Fruit fly (Drosophila melanogaster) whole organism, embryonic: ENCODE data around the gene Vps53.

ENCODE experiments used
- ATbp ChIP-seq: fragments of 200-800 bp; sonication (Bioruptor generic); optimal IDR thresholded peaks from 2 replicates; lab custom pipeline; 2017; ENCODE audit warnings: missing biosample characterization, mild to moderate bottlenecking, missing genetic modification characterization, missing genetic modification reagents
- Antp ChIP-seq: fragments of 200-800 bp; sonication (Bioruptor generic); optimal IDR thresholded peaks from 3 replicates; lab custom pipeline; 2016; ENCODE audit warnings: missing biosample characterization, missing genetic modification characterization
- Awh ChIP-seq: fragments of 200-800 bp; sonication (Bioruptor generic); IDR thresholded peaks from 2 replicates; pipeline ENCODE4, ENCODE4 v1.3.6; 2022; ENCODE audit warnings: missing biosample characterization, missing genetic modification characterization
- CG10209 ChIP-seq: fragments of 200-800 bp; sonication (Bioruptor generic); optimal IDR thresholded peaks from 3 replicates; lab custom pipeline; 2017; ENCODE audit warnings: missing biosample characterization, mild to moderate bottlenecking, missing genetic modification characterization, missing genetic modification reagents
- CG10366 ChIP-seq: fragments of 200-800 bp; sonication (Bioruptor generic); IDR thresholded peaks from 2 replicates; pipeline ENCODE4 v1.3.6; 2022; ENCODE audit warnings: missing biosample characterization, missing genetic modification characterization
- CG10565 ChIP-seq: fragments of 200-800 bp; sonication (Bioruptor generic); optimal IDR thresholded peaks from 3 replicates; lab custom pipeline; 2016; ENCODE audit warnings: missing biosample characterization, mild to moderate bottlenecking, missing genetic modification characterization
- CG10959 ChIP-seq: fragments of 200-800 bp; sonication (Bioruptor generic); IDR thresholded peaks from 2 replicates; pipeline ENCODE4 v1.3.6; 2022; ENCODE audit warnings: missing biosample characterization, missing genetic modification characterization
- CG12659 ChIP-seq: fragments of 200-800 bp; sonication (Bioruptor generic); optimal IDR thresholded peaks from 3 replicates; lab custom pipeline; 2017; ENCODE audit warnings: mild to moderate bottlenecking, missing biosample characterization, missing genetic modification reagents, missing genetic modification characterization
- CG12942 ChIP-seq: fragments of 200-800 bp; sonication (Bioruptor generic); optimal IDR thresholded peaks from 3 replicates; lab custom pipeline; 2016; ENCODE audit warnings: missing biosample characterization, missing genetic modification characterization
- CG30431 ChIP-seq: fragments of 200-800 bp; sonication (Bioruptor generic); optimal IDR thresholded peaks from 2 replicates; lab custom pipeline; 2017; ENCODE audit warnings: missing biosample characterization, missing genetic modification characterization
- CG31388 ChIP-seq: fragments of 200-800 bp; sonication (Bioruptor generic); optimal IDR thresholded peaks from 2 replicates; lab custom pipeline; 2016; ENCODE audit warnings: missing biosample characterization, missing genetic modification characterization
- CG33557 ChIP-seq: fragments of 200-800 bp; sonication (Bioruptor generic); optimal IDR thresholded peaks from 2 replicates; lab custom pipeline; 2019; ENCODE audit warnings: missing biosample characterization, mild to moderate bottlenecking, missing genetic modification characterization, moderate library complexity
- CG7556 ChIP-seq: fragments of 200-800 bp; sonication (Bioruptor generic); optimal IDR thresholded peaks from 2 replicates; lab custom pipeline; 2017; ENCODE audit warnings: missing biosample characterization, mild to moderate bottlenecking, missing genetic modification characterization
- CG7786 ChIP-seq: fragments of 200-800 bp; sonication (Bioruptor generic); optimal IDR thresholded peaks from 2 replicates; lab custom pipeline; 2016; ENCODE audit warnings: missing biosample characterization, missing genetic modification characterization
- CoRest ChIP-seq: fragments of 200-800 bp; sonication (Bioruptor generic); optimal IDR thresholded peaks from 3 replicates; lab custom pipeline; 2018; ENCODE audit warnings: missing biosample characterization, mild to moderate bottlenecking, missing genetic modification characterization, moderate library complexity
- CrebB ChIP-seq: fragments of 200-800 bp; sonication (Bioruptor generic); optimal IDR thresholded peaks from 3 replicates; lab custom pipeline; 2018; ENCODE audit warnings: missing biosample characterization, mild to moderate bottlenecking, missing genetic modification characterization
- Dek ChIP-seq: fragments of 200-800 bp; sonication (Bioruptor generic); optimal IDR thresholded peaks from 3 replicates; lab custom pipeline; 2019; ENCODE audit warnings: missing biosample characterization, mild to moderate bottlenecking, missing genetic modification characterization, moderate library complexity
- Dp ChIP-seq: fragments of 200-800 bp; sonication (Bioruptor generic); optimal IDR thresholded peaks from 2 replicates; lab custom pipeline; 2018; ENCODE audit warnings: missing biosample characterization, mild to moderate bottlenecking, missing genetic modification characterization, moderate library complexity
- ERR ChIP-seq: fragments of 200-800 bp; sonication (Bioruptor generic); optimal IDR thresholded peaks from 2 replicates; lab custom pipeline; 2016; ENCODE audit warnings: missing biosample characterization, missing genetic modification characterization
- H15 ChIP-seq: fragments of 200-800 bp; sonication (Bioruptor generic); IDR thresholded peaks from 3 replicates; pipeline ENCODE4 v1.3.6; 2022; ENCODE audit warnings: missing biosample characterization, missing genetic modification characterization
- HLH4C ChIP-seq: fragments of 200-800 bp; sonication (Bioruptor generic); IDR thresholded peaks from 3 replicates; pipeline ENCODE4 v1.3.6; 2022; ENCODE audit warnings: missing biosample characterization, missing genetic modification characterization; ENCODE audit not compliant: partially characterized antibody
- Hmr ChIP-seq: fragments of 200-800 bp; sonication (Bioruptor generic); optimal IDR thresholded peaks from 3 replicates; lab custom pipeline; 2017; ENCODE audit warnings: mild to moderate bottlenecking, missing biosample characterization, missing genetic modification reagents, missing genetic modification characterization
- Med ChIP-seq: fragments of 200-800 bp; sonication (Bioruptor generic); peaks from one replicate; lab custom pipeline; 2016; ENCODE audit warnings: missing biosample characterization, missing genetic modification characterization, mild to moderate bottlenecking, inconsistent platforms, moderate library complexity
- Myb ChIP-seq: fragments of 200-800 bp; sonication (Bioruptor generic); optimal IDR thresholded peaks from 2 replicates; lab custom pipeline; 2016; ENCODE audit warnings: missing biosample characterization, missing genetic modification characterization
- Poxn ChIP-seq: fragments of 200-800 bp; sonication (Bioruptor generic); IDR thresholded peaks from 2 replicates; pipeline ENCODE4 v1.3.6; 2022; ENCODE audit warnings: missing biosample characterization, missing genetic modification characterization
- Spps ChIP-seq: fragments of 200-800 bp; sonication (Bioruptor generic); optimal IDR thresholded peaks from 2 replicates; lab custom pipeline; 2018; ENCODE audit warnings: missing biosample characterization, mild to moderate bottlenecking, missing genetic modification characterization
- Ssrp ChIP-seq: fragments of 200-800 bp; sonication (Bioruptor generic); optimal IDR thresholded peaks from 2 replicates; lab custom pipeline; 2018; ENCODE audit warnings: missing biosample characterization, mild to moderate bottlenecking, missing genetic modification characterization, moderate library complexity
- Taf1 ChIP-seq: fragments of 200-800 bp; sonication (Bioruptor generic); IDR thresholded peaks from 2 replicates; pipeline ENCODE4 v1.3.6; 2022; ENCODE audit warnings: missing biosample characterization, missing genetic modification characterization
- ab ChIP-seq: fragments of 200-800 bp; sonication (Bioruptor generic); optimal IDR thresholded peaks from 2 replicates; lab custom pipeline; 2016; ENCODE audit warnings: missing biosample characterization, missing genetic modification characterization
- ara ChIP-seq: fragments of 200-800 bp; sonication (Bioruptor generic); IDR thresholded peaks from 2 replicates; pipeline ENCODE4 v1.3.6; 2022; ENCODE audit warnings: missing biosample characterization, missing genetic modification characterization
- cas ChIP-seq: fragments of 200-800 bp; sonication (Bioruptor generic); IDR thresholded peaks from 2 replicates; pipeline ENCODE4 v1.3.6; 2022; ENCODE audit warnings: missing biosample characterization, missing genetic modification characterization
- crp ChIP-seq, 2 experiments: fragments of 200-800 bp; sonication (Bioruptor generic); optimal IDR thresholded peaks; 2 replicates in 1 of 2; 3 replicates in 1 of 2; lab custom pipeline; 2017; ENCODE audit warnings: missing biosample characterization in 2 of 2, missing genetic modification characterization in 2 of 2, mild to moderate bottlenecking in 1 of 2, moderate library complexity in 1 of 2
- cwo ChIP-seq: fragments of 200-800 bp; sonication (Bioruptor generic); optimal IDR thresholded peaks from 3 replicates; lab custom pipeline; 2017; ENCODE audit warnings: missing biosample characterization, missing genetic modification characterization, mild to moderate bottlenecking, moderate library complexity, missing genetic modification reagents
- dan ChIP-seq: fragments of 200-800 bp; sonication (Bioruptor generic); IDR thresholded peaks from 2 replicates; pipeline ENCODE4 v1.3.6; 2022; ENCODE audit warnings: missing biosample characterization, missing genetic modification characterization
- dimm ChIP-seq: fragments of 200-800 bp; sonication (Bioruptor generic); IDR thresholded peaks from 2 replicates; pipeline ENCODE4 v1.3.6; 2022; ENCODE audit warnings: missing biosample characterization, missing genetic modification characterization
- hkb ChIP-seq, 2 experiments: fragments of 200-800 bp in 1 of 2; fragments of >200 bp in 1 of 2; sonication (Bioruptor generic) in 1 of 2; IDR thresholded peaks in 1 of 2; optimal IDR thresholded peaks in 1 of 2; 2 replicates each; pipeline versions ENCODE4 v1.3.6 to Lab custom; 2017 to 2022; ENCODE audit warnings: missing biosample characterization in 1 of 2, missing genetic modification characterization in 1 of 2
- kni ChIP-seq: fragments of 200-800 bp; sonication (Bioruptor generic); optimal IDR thresholded peaks from 3 replicates; lab custom pipeline; 2017; ENCODE audit warnings: mild to moderate bottlenecking, missing biosample characterization, missing genetic modification reagents, missing genetic modification characterization
- lab ChIP-seq: fragments of 200-800 bp; sonication (Bioruptor generic); optimal IDR thresholded peaks from 3 replicates; lab custom pipeline; 2017; ENCODE audit warnings: missing biosample characterization, missing genetic modification characterization, mild to moderate bottlenecking, moderate library complexity, missing genetic modification reagents
- mld ChIP-seq: fragments of 200-800 bp; sonication (Bioruptor generic); IDR thresholded peaks from 3 replicates; pipeline ENCODE4 v1.3.6; 2022; ENCODE audit warnings: missing biosample characterization, missing genetic modification characterization; ENCODE audit not compliant: partially characterized antibody
- pita ChIP-seq: fragments of 200-800 bp; sonication (Bioruptor generic); optimal IDR thresholded peaks from 2 replicates; lab custom pipeline; 2017; ENCODE audit warnings: missing biosample characterization, mild to moderate bottlenecking, missing genetic modification characterization
- sim ChIP-seq: fragments of 200-800 bp; sonication (Bioruptor generic); IDR thresholded peaks from 2 replicates; pipeline ENCODE4 v1.3.6; 2022; ENCODE audit warnings: missing biosample characterization, missing genetic modification characterization
- sob ChIP-seq: fragments of 200-800 bp; sonication (Bioruptor generic); IDR thresholded peaks from 2 replicates; pipeline ENCODE4 v1.3.6; 2022; ENCODE audit warnings: missing biosample characterization, missing genetic modification characterization
- sr ChIP-seq: fragments of 200-800 bp; sonication (Bioruptor generic); IDR thresholded peaks from 3 replicates; pipeline ENCODE4 v1.3.6; 2022; ENCODE audit warnings: missing biosample characterization, missing genetic modification characterization
- ssp ChIP-seq: fragments of 200-800 bp; sonication (Bioruptor generic); IDR thresholded peaks from 2 replicates; pipeline ENCODE4 v1.3.6; 2022; ENCODE audit warnings: missing biosample characterization, missing genetic modification characterization
- sug ChIP-seq: fragments of 200-800 bp; optimal IDR thresholded peaks from 2 replicates; lab custom pipeline; 2019; ENCODE audit warnings: missing biosample characterization, mild to moderate bottlenecking, missing genetic modification characterization, moderate library complexity
- unpg ChIP-seq: fragments of 200-800 bp; sonication (Bioruptor generic); optimal IDR thresholded peaks from 3 replicates; lab custom pipeline; 2018; ENCODE audit warnings: missing biosample characterization, mild to moderate bottlenecking, missing genetic modification characterization, moderate library complexity
- zfh1 ChIP-seq: fragments of 200-800 bp; sonication (Bioruptor generic); IDR thresholded peaks from 3 replicates; pipeline ENCODE4 v1.3.6; 2022; ENCODE audit warnings: missing biosample characterization, missing genetic modification characterization
- zfh2 ChIP-seq: fragments of 200-800 bp; sonication (Bioruptor generic); optimal IDR thresholded peaks from 2 replicates; lab custom pipeline; 2016; ENCODE audit warnings: missing biosample characterization, missing genetic modification characterization

The Vps53 gene

dm6 chr2L:4332962-4333757 lies 52.7 kb downstream of the Vps53 start (continued):
- TF ChIP-seq Hmr (GFP tag; lab: Kevin White, UChicago), result peak; percentile 75
- peak; percentile 75 for TF ChIP-seq Dek (tag; lab: Kevin White, UChicago)
- TF ChIP-seq sr (GFP tag; lab: Robert Waterston, UW), result peak; percentile 96
- TF ChIP-seq sug (tag; lab: Kevin White, UChicago), result peak; percentile 74
- TF ChIP-seq CG7786, result peak; percentile 61
- peak; percentile 83 for TF ChIP-seq CG7556 (GFP tag; lab: Kevin White, UChicago)
- peak; percentile 87 for TF ChIP-seq zfh1 (GFP tag; lab: Robert Waterston, UW)
- TF ChIP-seq ERR (GFP tag; lab: Kevin White, UChicago), result peak; percentile 79
- no peak for TF ChIP-seq CG10565 (GFP tag; lab: Kevin White, UChicago)
- peak; percentile 65 for TF ChIP-seq sim (GFP tag; lab: Robert Waterston, UW)
- peak; percentile 69 for TF ChIP-seq dimm (GFP tag; lab: Robert Waterston, UW)
- TF ChIP-seq pita, result no peak
- peak; percentile 80 for TF ChIP-seq CoRest (tag; lab: Kevin White, UChicago)
- peak; percentile 97 for TF ChIP-seq kni (GFP tag; lab: Kevin White, UChicago)
- peak; percentile 62 for TF ChIP-seq zfh2
- TF ChIP-seq ssp (GFP tag; lab: Robert Waterston, UW), result peak; percentile 53
- TF ChIP-seq Med (GFP tag; lab: Kevin White, UChicago), result peak; percentile 98
- TF ChIP-seq Spps (tag; lab: Kevin White, UChicago), result peak; percentile 55
- no peak for TF ChIP-seq CrebB (tag; lab: Kevin White, UChicago)
- TF ChIP-seq lab, result peak; percentile 91
- peak; percentile 88 for TF ChIP-seq Awh (GFP tag; lab: Robert Waterston, UW)
- TF ChIP-seq Myb, result peak; percentile 75
- TF ChIP-seq cwo (GFP tag; lab: Kevin White, UChicago), result peak; percentile 82
- peak; percentile 83 for TF ChIP-seq CG12659
- TF ChIP-seq CG10959 (GFP tag; lab: Robert Waterston, UW), result peak; percentile 74
- peak; percentile 42 for TF ChIP-seq CG12942 (GFP tag; lab: Kevin White, UChicago)
- TF ChIP-seq Ssrp (tag; lab: Kevin White, UChicago), result peak; percentile 82
- peak; percentile 83 for TF ChIP-seq sob (GFP tag; lab: Robert Waterston, UW)
- TF ChIP-seq ATbp (GFP tag; lab: Kevin White, UChicago), result peak; percentile 81
- peak; percentile 32 for TF ChIP-seq CG31388 (GFP tag; lab: Kevin White, UChicago)
- TF ChIP-seq Taf1, result peak; percentile 36; the same call in 1 of the 2 replicates
- peak; percentile 82 for TF ChIP-seq ara (GFP tag; lab: Robert Waterston, UW)
- peak; percentile 74 for TF ChIP-seq CG10209
- peak; percentile 92 for TF ChIP-seq Antp
- no peak for TF ChIP-seq hkb (optimal IDR thresholded peaks at IDR 0.05; lab: Kevin White, UChicago)
- peak; percentile 92 for TF ChIP-seq hkb (GFP tag; IDR thresholded peaks at IDR 0.05; lab: Robert Waterston, UW)
- TF ChIP-seq H15 (GFP tag; lab: Robert Waterston, UW), result peak; percentile 79
- peak; percentile 62 for TF ChIP-seq cas (GFP tag; lab: Robert Waterston, UW)
- TF ChIP-seq Poxn, result peak; percentile 68; the same call in 1 of the 2 replicates
- peak; percentile 18 for TF ChIP-seq CG33557 (GFP tag; lab: Kevin White, UChicago)
- TF ChIP-seq crp (GFP tag; optimal IDR thresholded peaks at IDR 0.05; lab: Kevin White, UChicago), result peak; percentile 6 to 87
- no peak; the same call in 1 of the 2 replicates for TF ChIP-seq dan
- no peak for TF ChIP-seq HLH4C (GFP tag; lab: Robert Waterston, UW)
- peak; percentile 91 for TF ChIP-seq unpg (GFP tag; lab: Kevin White, UChicago)
- TF ChIP-seq Dp, result no peak
- peak; percentile 89 for TF ChIP-seq CG10366 (GFP tag; lab: Robert Waterston, UW)
- no peak for TF ChIP-seq ab
- peak; percentile 70 for TF ChIP-seq CG30431 (GFP tag; lab: Kevin White, UChicago)
- no peak for TF ChIP-seq mld (GFP tag; lab: Robert Waterston, UW)
